Worm (Caenorhabditis elegans): ENCODE data around the gene C09G1.2.

DNA sequence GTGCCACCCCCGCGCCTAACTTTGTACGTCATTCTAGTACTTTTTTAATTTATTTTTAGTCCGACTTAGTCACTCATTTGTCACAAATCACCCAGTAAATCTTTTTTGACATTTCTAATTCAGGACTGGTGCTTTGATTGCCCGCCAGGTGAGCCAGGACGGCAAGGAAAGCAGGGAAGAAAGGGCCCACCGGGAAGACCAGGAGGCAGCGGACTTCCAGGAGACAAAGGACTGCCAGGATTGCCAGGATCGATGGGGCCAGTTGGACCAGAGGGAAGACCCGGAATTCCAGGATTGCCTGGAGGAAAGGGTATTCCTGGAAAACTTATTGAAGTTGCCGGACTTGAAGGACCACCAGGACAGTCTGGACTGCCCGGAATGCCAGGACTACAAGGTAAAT, 29.4 kb downstream of the C09G1.2 start:
- no peak for TF ChIP-seq gei-8 (GFP tag; optimal IDR thresholded peaks at IDR 0.05)
- TF ChIP-seq lin-39 (tag; optimal IDR thresholded peaks at IDR 0.05) = no peak

Data from whole organism, L4 larva.